Worm (Caenorhabditis elegans): ENCODE measurements around the gene F33D4.6.

- TF ChIP-seq unc-62 (GFP tag; optimal IDR thresholded peaks at IDR 0.05) (no peak), ztf-25 (GFP tag; IDR thresholded peaks at IDR 0.05) (no peak), nhr-80 (tag; optimal IDR thresholded peaks at IDR 0.05) (no peak), nhr-27 (tag; optimal IDR thresholded peaks at IDR 0.05) (no peak)
Observed at ce11 chrIV:7722806-7723205, 5.0 kb upstream of the F33D4.6 start, which contains the start of gene C50F7.6.
